Fruit fly (Drosophila melanogaster): Measurements from ENCODE around the gene CG33235.

Gene CG33235

DNA sequence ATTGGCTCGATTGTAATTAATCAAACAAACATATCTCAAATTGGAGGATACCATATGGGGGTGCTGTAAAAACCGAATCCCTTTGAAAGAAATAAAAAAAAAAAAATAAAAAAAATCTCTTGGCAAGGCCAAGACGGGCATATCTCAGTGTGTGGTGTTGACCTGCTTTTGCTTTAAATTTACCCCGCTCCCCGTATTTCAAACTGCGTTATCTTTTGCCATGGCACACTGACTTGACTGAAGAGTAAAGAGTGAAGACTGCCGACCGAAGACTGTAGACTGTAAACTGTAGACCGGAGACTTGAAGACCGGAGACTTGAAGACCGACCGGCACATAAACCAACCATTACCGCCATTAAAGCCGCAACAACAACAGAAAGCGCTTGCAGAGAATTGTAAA lies 20.6 kb upstream of the CG33235 start:
- TF ChIP-seq Dfd (GFP tag; optimal IDR thresholded peaks at IDR 0.05) = no peak
- TF ChIP-seq lola (GFP tag; optimal IDR thresholded peaks at IDR 0.05) = no peak
- no peak for TF ChIP-seq Hnf4 (GFP tag; optimal IDR thresholded peaks at IDR 0.05)
- TF ChIP-seq Vsx2 (GFP tag; optimal IDR thresholded peaks at IDR 0.05; ENCODE audit: partially characterized antibody) = no peak
- TF ChIP-seq Dif (GFP tag; optimal IDR thresholded peaks at IDR 0.05; ENCODE audit: partially characterized antibody) = no peak
- no peak for TF ChIP-seq psq (GFP tag; optimal IDR thresholded peaks at IDR 0.05)
- TF ChIP-seq CG9705 (GFP tag; optimal IDR thresholded peaks at IDR 0.05) = no peak
- no peak for TF ChIP-seq dmrt93B (GFP tag; optimal IDR thresholded peaks at IDR 0.05)
- TF ChIP-seq OdsH (GFP tag; optimal IDR thresholded peaks at IDR 0.05) = no peak
- TF ChIP-seq Rel (GFP tag; optimal IDR thresholded peaks at IDR 0.05) = no peak
- no peak for TF ChIP-seq Rel (tag; optimal IDR thresholded peaks at IDR 0.05)
- TF ChIP-seq Mio (GFP tag; optimal IDR thresholded peaks at IDR 0.05) = no peak
- no peak for TF ChIP-seq ey (GFP tag; optimal IDR thresholded peaks at IDR 0.05)
- TF ChIP-seq h (GFP tag; optimal IDR thresholded peaks at IDR 0.05) = no peak
- TF ChIP-seq N (GFP tag; optimal IDR thresholded peaks at IDR 0.05) = no peak
- no peak for TF ChIP-seq Hr78 (GFP tag; optimal IDR thresholded peaks at IDR 0.05)
- TF ChIP-seq pan (optimal IDR thresholded peaks at IDR 0.05) = no peak
- TF ChIP-seq Jra (GFP tag; optimal IDR thresholded peaks at IDR 0.05) = no peak
- no peak for TF ChIP-seq Hr83 (GFP tag; optimal IDR thresholded peaks at IDR 0.05; ENCODE audit: poor library complexity, severe bottlenecking)

DNA sequence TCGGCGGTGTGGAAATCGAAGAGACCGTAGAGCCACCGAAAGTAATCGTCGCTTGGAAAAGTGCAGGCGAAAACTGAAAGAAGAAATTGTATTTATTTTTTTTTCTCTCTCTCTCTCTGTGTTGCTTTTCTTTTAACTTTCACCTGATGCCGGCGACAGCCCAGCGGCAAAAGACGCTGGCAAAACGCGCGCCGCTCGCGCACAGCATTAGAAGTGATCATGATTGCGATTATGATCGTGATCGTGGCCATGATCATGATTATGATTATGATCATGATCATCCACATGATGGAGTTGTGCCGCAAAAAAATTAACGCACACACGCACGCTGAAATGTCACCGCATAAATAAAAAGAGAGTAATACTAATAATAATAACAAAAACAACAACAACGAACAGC lies 19.9 kb upstream of the CG33235 start:
- TF ChIP-seq brk (GFP tag; optimal IDR thresholded peaks at IDR 0.05) (no peak), fru (GFP tag; optimal IDR thresholded peaks at IDR 0.05) (no peak), usp (GFP tag; optimal IDR thresholded peaks at IDR 0.05) (no peak), Vsx2 (GFP tag; optimal IDR thresholded peaks at IDR 0.05; ENCODE audit: partially characterized antibody) (no peak), Abd-B (GFP tag; optimal IDR thresholded peaks at IDR 0.05) (no peak), CG9705 (GFP tag; optimal IDR thresholded peaks at IDR 0.05) (no peak), Rel (GFP tag; optimal IDR thresholded peaks at IDR 0.05) (no peak), Rel (tag; optimal IDR thresholded peaks at IDR 0.05) (no peak), ey (GFP tag; optimal IDR thresholded peaks at IDR 0.05) (no peak), Dif (GFP tag; optimal IDR thresholded peaks at IDR 0.05; ENCODE audit: partially characterized antibody) (no peak), dl (GFP tag; optimal IDR thresholded peaks at IDR 0.05; ENCODE audit: insufficient read depth in 1 of 2, partially characterized antibody in 2 of 2) (no peak), HLH106 (tag; optimal IDR thresholded peaks at IDR 0.05) (no peak), h (GFP tag; optimal IDR thresholded peaks at IDR 0.05) (no peak), tai (GFP tag; optimal IDR thresholded peaks at IDR 0.05) (no peak), GATAd (GFP tag; optimal IDR thresholded peaks at IDR 0.05) (no peak), lola (GFP tag; optimal IDR thresholded peaks at IDR 0.05) (no peak), br (GFP tag; optimal IDR thresholded peaks at IDR 0.05) (no peak), dsf (GFP tag; optimal IDR thresholded peaks at IDR 0.05; ENCODE audit: borderline replicate concordance) (no peak), Hnf4 (GFP tag; optimal IDR thresholded peaks at IDR 0.05) (no peak), CrebA (GFP tag; optimal IDR thresholded peaks at IDR 0.05; ENCODE audit: borderline replicate concordance) (no peak), Dfd (GFP tag; optimal IDR thresholded peaks at IDR 0.05) (no peak)

DNA sequence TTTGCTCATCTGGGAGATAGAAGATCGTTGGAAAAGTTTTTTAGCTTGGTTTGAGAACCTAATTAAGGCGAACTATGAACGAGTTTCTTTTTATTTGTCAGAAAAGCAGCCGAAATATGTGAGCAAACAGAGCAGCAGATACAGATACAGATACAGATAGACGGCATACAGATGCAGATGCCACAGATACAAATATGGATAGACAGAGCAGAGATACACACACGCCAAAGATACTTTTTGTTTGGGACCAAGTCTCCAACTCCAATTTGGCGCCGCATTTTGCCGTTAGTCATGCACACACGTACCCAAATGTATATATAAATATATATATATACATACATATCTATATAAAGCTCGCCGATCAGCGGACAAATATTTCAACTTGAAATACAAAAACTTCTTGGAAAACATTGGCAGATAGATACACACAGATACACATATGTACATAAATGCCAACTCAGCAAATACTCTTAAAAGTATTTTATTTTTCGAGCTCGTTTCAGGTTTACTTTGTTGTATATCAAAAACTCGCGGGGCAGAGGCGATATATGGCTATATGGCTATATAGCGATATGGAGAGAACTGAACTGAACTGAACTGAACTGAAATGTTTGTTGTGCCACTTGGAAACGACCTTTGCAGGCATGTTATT lies 18.9 kb upstream of the CG33235 start:
- no peak for TF ChIP-seq rgr (GFP tag; optimal IDR thresholded peaks at IDR 0.05)

DNA sequence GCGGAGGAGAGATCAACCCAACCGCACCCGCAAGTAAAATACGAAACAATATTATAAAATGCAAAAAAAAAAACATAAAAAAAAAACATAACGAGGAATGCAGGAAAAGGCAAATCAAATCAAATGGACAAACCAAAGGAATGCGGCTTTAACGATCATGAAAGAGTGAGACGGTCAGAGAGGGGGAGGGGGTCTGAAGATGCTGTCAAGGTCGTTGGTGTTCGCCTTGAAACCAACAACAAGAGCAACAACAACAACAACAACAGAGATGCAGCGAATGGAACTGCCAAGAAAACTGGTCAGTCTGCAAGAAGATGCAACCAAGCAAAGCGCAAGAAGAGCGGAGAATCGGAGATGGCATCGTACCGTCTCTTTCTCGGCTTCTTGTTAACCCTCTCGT lies 14.8 kb upstream of the CG33235 start:
- TF ChIP-seq h (GFP tag; optimal IDR thresholded peaks at IDR 0.05) = no peak
- TF ChIP-seq Abd-B (GFP tag; optimal IDR thresholded peaks at IDR 0.05) = no peak
- no peak for TF ChIP-seq Myc (optimal IDR thresholded peaks at IDR 0.05)
- no peak for TF ChIP-seq GATAd (GFP tag; optimal IDR thresholded peaks at IDR 0.05)
- no peak for TF ChIP-seq CG32264 (GFP tag; optimal IDR thresholded peaks at IDR 0.05)
- TF ChIP-seq psq (GFP tag; optimal IDR thresholded peaks at IDR 0.05) = peak; percentile 35

DNA sequence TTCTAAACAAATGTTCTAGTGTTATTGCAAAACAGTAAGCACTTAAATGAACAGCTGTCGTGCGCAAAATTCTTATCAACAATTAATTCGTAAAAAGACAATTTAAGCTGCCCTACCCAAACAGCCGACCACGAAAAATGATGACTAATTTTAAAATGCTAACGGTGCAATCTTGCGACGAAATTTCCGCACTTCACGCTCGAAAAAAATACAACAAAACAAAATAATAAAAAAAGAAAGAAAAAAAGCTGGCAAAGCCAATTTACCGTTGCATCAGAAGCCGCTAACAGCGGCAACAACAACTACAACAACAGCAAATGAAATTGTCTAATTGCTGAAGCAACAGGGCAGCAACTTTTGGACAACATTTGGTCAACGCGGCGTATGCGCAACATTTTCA lies 12.3 kb upstream of the CG33235 start:
- TF ChIP-seq CrebA (GFP tag; optimal IDR thresholded peaks at IDR 0.05; ENCODE audit: borderline replicate concordance) (no peak), Rel (GFP tag; optimal IDR thresholded peaks at IDR 0.05) (no peak), Rel (tag; optimal IDR thresholded peaks at IDR 0.05) (peak; percentile 23), Dfd (GFP tag; optimal IDR thresholded peaks at IDR 0.05) (no peak), Dif (GFP tag; optimal IDR thresholded peaks at IDR 0.05; ENCODE audit: partially characterized antibody) (no peak), Hr83 (GFP tag; optimal IDR thresholded peaks at IDR 0.05; ENCODE audit: poor library complexity, severe bottlenecking) (no peak), usp (GFP tag; optimal IDR thresholded peaks at IDR 0.05) (no peak), jim (GFP tag; optimal IDR thresholded peaks at IDR 0.05) (no peak), brk (GFP tag; optimal IDR thresholded peaks at IDR 0.05) (no peak)
